Worm (Caenorhabditis elegans) whole organism, mixed stage, embryonic: Measurements from ENCODE around the gene F31E8.4.

Experiments used
- M03D4.4 ChIP-seq: sonication (generic microtip); optimal IDR thresholded peaks from 2 replicates; lab custom pipeline; 2017; ENCODE audit warnings: mild to moderate bottlenecking, missing genetic modification characterization, missing compliant biosample characterization
- bed-3 ChIP-seq: fragments of 200-800 bp; sonication (Bioruptor generic); optimal IDR thresholded peaks from 3 replicates; lab custom pipeline; 2018; ENCODE audit warnings: mild to moderate bottlenecking, missing genetic modification characterization, moderate library complexity, missing compliant biosample characterization
- ceh-39 ChIP-seq: fragments of 150-350 bp; optimal IDR thresholded peaks from 2 replicates; lab custom pipeline; 2014; ENCODE audit warnings: missing biosample characterization, missing genetic modification characterization
- ceh-43 ChIP-seq: fragments of 200-800 bp; sonication (Bioruptor generic); optimal IDR thresholded peaks from 2 replicates; lab custom pipeline; 2018; ENCODE audit warnings: mild to moderate bottlenecking, missing genetic modification characterization, moderate library complexity, missing compliant biosample characterization
- ces-1 ChIP-seq: fragments of 150-350 bp; optimal IDR thresholded peaks from 2 replicates; lab custom pipeline; 2014; ENCODE audit warnings: missing biosample characterization, missing genetic modification reagents, missing genetic modification characterization
- cnd-1 ChIP-seq: fragments of 200-800 bp; sonication (Bioruptor generic); optimal IDR thresholded peaks from 2 replicates; lab custom pipeline; 2018; ENCODE audit warnings: mild to moderate bottlenecking, missing genetic modification characterization, missing compliant biosample characterization
- drap-1 ChIP-seq: fragments of 200-800 bp; sonication (Bioruptor generic); optimal IDR thresholded peaks from 3 replicates; lab custom pipeline; 2018; ENCODE audit warnings: mild to moderate bottlenecking, missing genetic modification characterization, missing compliant biosample characterization
- elt-1 ChIP-seq: sonication (generic microtip); optimal IDR thresholded peaks from 2 replicates; lab custom pipeline; 2017; ENCODE audit warnings: missing genetic modification characterization, mild to moderate bottlenecking, missing compliant biosample characterization, antibody characterized with exemption, moderate library complexity, borderline replicate concordance; ENCODE audit not compliant: insufficient read depth
- flh-1 ChIP-seq: fragments of 200-800 bp; sonication (Bioruptor generic); optimal IDR thresholded peaks from 2 replicates; lab custom pipeline; 2018; ENCODE audit warnings: mild to moderate bottlenecking, missing genetic modification characterization, moderate library complexity, missing compliant biosample characterization
- ham-2 ChIP-seq: fragments of 200-800 bp; sonication (Bioruptor generic); optimal IDR thresholded peaks from 2 replicates; lab custom pipeline; 2018; ENCODE audit warnings: mild to moderate bottlenecking, missing genetic modification characterization, missing compliant biosample characterization
- lin-13 ChIP-seq: fragments of 150-350 bp; optimal IDR thresholded peaks from 2 replicates; lab custom pipeline; 2014; ENCODE audit warnings: missing biosample characterization, missing genetic modification characterization
- lin-32 ChIP-seq: fragments of 200-800 bp; sonication (Bioruptor generic); optimal IDR thresholded peaks from 2 replicates; lab custom pipeline; 2018; ENCODE audit warnings: mild to moderate bottlenecking, missing genetic modification characterization, missing compliant biosample characterization
- lsy-2 ChIP-seq: fragments of 150-350 bp; optimal IDR thresholded peaks from 2 replicates; lab custom pipeline; 2014; ENCODE audit warnings: missing biosample characterization, missing genetic modification characterization
- mab-5 ChIP-seq: fragments of 150-350 bp; optimal IDR thresholded peaks from 2 replicates; lab custom pipeline; 2014; ENCODE audit warnings: missing biosample characterization, missing genetic modification characterization
- mep-1 ChIP-seq: fragments of 150-350 bp; optimal IDR thresholded peaks from 2 replicates; lab custom pipeline; 2017; ENCODE audit warnings: missing biosample characterization, missing genetic modification reagents, missing genetic modification characterization, inconsistent platforms
- mls-2 ChIP-seq: sonication (generic microtip); optimal IDR thresholded peaks from 2 replicates; lab custom pipeline; 2016; ENCODE audit warnings: mild to moderate bottlenecking, missing genetic modification characterization, moderate library complexity, missing compliant biosample characterization
- nhr-2 ChIP-seq: fragments of 150-350 bp; optimal IDR thresholded peaks from 2 replicates; lab custom pipeline; 2014; ENCODE audit warnings: missing biosample characterization, missing genetic modification characterization
- nhr-237 ChIP-seq: fragments of 150-350 bp; optimal IDR thresholded peaks from 2 replicates; lab custom pipeline; 2014; ENCODE audit warnings: missing biosample characterization, missing genetic modification characterization
- nhr-28 ChIP-seq: fragments of 150-350 bp; optimal IDR thresholded peaks from 2 replicates; lab custom pipeline; 2014; ENCODE audit warnings: missing biosample characterization, missing genetic modification characterization
- nhr-76 ChIP-seq: sonication (generic microtip); optimal IDR thresholded peaks from 2 replicates; lab custom pipeline; 2017; ENCODE audit warnings: missing biosample characterization, missing genetic modification characterization
- pha-4 ChIP-seq: fragments of 150-350 bp; optimal IDR thresholded peaks from 2 replicates; lab custom pipeline; 2018; ENCODE audit warnings: missing biosample characterization, missing genetic modification reagents, missing genetic modification characterization
- sem-2 ChIP-seq: fragments of 200-800 bp; sonication (Bioruptor generic); optimal IDR thresholded peaks from 2 replicates; lab custom pipeline; 2018; ENCODE audit warnings: mild to moderate bottlenecking, missing genetic modification characterization, missing compliant biosample characterization
- snpc-4 ChIP-seq: fragments of 150-350 bp; optimal IDR thresholded peaks from 2 replicates; lab custom pipeline; 2014; ENCODE audit warnings: missing biosample characterization, missing genetic modification characterization
- sptf-1 ChIP-seq: sonication (generic microtip); optimal IDR thresholded peaks from 2 replicates; lab custom pipeline; 2017; ENCODE audit warnings: mild to moderate bottlenecking, missing genetic modification characterization, moderate library complexity, missing compliant biosample characterization
- tbx-8 ChIP-seq: fragments of 200-800 bp; sonication (Bioruptor generic); optimal IDR thresholded peaks from 2 replicates; lab custom pipeline; 2018; ENCODE audit warnings: mild to moderate bottlenecking, missing genetic modification characterization, moderate library complexity, missing compliant biosample characterization
- unc-120 ChIP-seq: sonication (generic microtip); optimal IDR thresholded peaks from 2 replicates; lab custom pipeline; 2017; ENCODE audit warnings: missing genetic modification characterization, missing compliant biosample characterization; ENCODE audit not compliant: poor library complexity, severe bottlenecking
- unc-39 ChIP-seq: fragments of 150-350 bp; optimal IDR thresholded peaks from 2 replicates; lab custom pipeline; 2014; ENCODE audit warnings: missing biosample characterization, missing genetic modification characterization
- unc-62 ChIP-seq: fragments of 150-350 bp; optimal IDR thresholded peaks from 2 replicates; lab custom pipeline; 2014; ENCODE audit warnings: missing biosample characterization, missing genetic modification reagents, missing genetic modification characterization
- ztf-11 ChIP-seq: fragments of 150-350 bp; optimal IDR thresholded peaks from 2 replicates; lab custom pipeline; 2014; ENCODE audit warnings: missing biosample characterization, missing genetic modification characterization

Gene F31E8.4

DNA sequence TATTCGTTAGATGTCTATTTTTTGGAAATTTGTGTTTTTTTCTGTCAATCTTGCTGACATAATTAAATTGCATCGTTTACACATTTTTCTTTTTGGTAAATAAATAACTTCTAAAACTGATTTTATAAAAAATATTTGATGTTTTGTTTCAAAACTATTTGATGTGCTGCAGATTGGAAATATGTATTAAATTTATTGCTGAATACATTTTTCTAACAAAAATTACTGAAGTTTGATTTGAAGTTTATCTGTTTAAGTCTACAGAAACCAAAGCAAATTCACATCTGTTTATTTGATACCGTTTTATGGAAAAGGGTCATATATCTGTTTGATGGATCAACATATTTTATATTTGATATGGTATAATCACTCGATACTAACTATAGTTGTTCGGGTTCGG is 16.4 kb upstream of the F31E8.4 start:
- TF ChIP-seq ham-2: no peak
- TF ChIP-seq drap-1: no peak
- TF ChIP-seq lin-32 (GFP tag; lab: Kevin White, UChicago): no peak
- no peak for TF ChIP-seq nhr-237 (tag; lab: Kevin White, UChicago)
- TF ChIP-seq flh-1 (GFP tag; lab: Kevin White, UChicago): no peak
- TF ChIP-seq cnd-1 (tag; lab: Kevin White, UChicago): no peak
- no peak for TF ChIP-seq bed-3 (GFP tag; lab: Kevin White, UChicago)
- TF ChIP-seq ces-1: no peak
- TF ChIP-seq mls-2 (tag; lab: Kevin White, UChicago): no peak
- TF ChIP-seq unc-39: no peak
- no peak for TF ChIP-seq elt-1
- TF ChIP-seq, all 35 proteins: peak for 0

DNA sequence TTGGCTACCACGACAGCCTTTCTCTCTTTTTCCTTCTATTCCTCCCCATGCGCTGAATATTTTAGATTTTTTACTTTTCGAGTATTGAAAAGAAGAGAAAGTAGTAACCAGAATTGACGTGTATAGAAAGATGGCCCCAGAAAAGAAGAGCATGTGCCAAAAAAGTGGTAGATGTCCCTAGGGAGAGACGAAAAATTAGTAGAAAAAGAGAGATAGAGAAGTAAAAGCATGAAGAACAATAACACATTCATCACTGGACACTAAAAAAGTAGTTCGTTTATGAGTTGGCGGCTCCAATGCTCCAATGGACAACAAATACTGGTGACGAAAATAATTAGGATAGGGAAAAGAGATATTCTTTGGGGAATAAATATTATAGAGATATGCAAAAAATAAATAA is 12.6 kb upstream of the F31E8.4 start:
- TF ChIP-seq ceh-39 (tag; lab: Kevin White, UChicago): no peak
- TF ChIP-seq unc-62 (GFP tag; lab: Kevin White, UChicago): no peak
- TF ChIP-seq ces-1: peak; percentile 51

DNA sequence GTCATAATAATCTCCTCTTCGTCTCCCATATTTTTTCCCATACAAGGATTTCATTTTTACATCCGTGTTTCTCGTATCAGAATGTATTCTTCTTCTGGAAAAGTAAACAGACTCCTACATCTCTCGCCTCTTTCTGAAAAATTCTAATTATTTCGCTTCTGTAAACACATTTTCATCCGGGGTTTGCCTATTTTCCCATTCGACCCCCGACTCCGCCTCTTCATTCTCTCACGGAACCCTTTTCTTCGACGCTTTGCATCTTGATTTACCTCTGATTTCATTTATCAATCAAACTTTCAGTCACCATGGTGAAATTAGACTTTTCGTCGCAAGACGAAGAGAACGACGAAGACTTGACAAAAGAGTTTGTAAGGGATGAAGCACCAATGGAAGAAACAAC is 10.7 kb upstream of the F31E8.4 start, which contains the start of gene snt-1:
Gene snt-1 (plus strand): TSS at position 301 of the 400 bp plus-strand sequence.
- TF ChIP-seq ham-2: no peak
- TF ChIP-seq ces-1: peak; percentile 25
- TF ChIP-seq mep-1: no peak
- TF ChIP-seq mls-2 (tag; lab: Kevin White, UChicago): no peak
- no peak for TF ChIP-seq lin-32 (GFP tag; lab: Kevin White, UChicago)
- TF ChIP-seq ceh-43: no peak

DNA sequence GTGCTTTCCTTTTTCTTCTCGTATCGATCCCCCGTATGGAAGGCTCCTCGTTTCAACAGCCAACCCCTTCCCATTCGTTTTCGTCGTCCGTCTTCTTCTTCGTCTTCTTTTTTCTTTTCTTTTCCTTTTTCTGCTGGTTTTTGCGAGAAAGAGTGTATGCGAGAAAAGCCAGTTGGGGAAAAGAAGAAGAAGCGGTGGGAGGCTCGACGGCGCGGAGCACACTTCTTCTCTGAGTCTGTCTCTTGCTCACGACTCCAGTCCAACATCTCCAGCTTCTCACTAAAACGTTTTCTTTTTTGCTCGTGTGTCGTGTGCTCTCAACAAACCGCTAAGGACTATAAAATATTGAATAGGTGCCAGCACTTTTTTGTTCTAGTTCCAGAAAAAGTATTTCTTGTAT is 8.6 kb upstream of the F31E8.4 start:
- TF ChIP-seq unc-120: no peak
- TF ChIP-seq, all 35 proteins: peak for 0

DNA sequence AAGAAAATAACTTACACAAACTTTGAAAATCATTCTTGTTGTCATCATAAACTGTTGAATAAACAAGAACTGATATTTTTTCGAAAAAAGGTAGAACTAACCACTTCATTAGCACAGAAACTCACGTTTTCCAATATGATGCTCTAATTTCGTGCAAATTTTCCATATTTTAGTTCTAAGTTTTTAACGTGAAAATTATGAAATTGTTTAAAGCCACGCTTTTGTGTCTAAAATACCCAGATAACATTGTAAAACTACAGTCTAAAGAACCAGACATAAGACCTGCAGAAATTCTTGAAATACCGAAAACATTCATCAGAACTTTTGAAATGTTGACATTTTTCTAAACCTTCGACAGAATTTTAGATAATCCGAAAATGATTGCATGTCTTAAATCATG is 7.2 kb upstream of the F31E8.4 start, which contains the start of gene F31E8.5:
Gene F31E8.5 (minus strand): TSS at position 101 of the 400 bp plus-strand sequence.
- TF ChIP-seq mls-2 (tag; lab: Kevin White, UChicago): no peak
- TF ChIP-seq ham-2: no peak
- TF ChIP-seq lin-32 (GFP tag; lab: Kevin White, UChicago): no peak
- TF ChIP-seq ceh-43: no peak
- no peak for TF ChIP-seq lin-13 (tag; lab: Kevin White, UChicago)
- no peak for TF ChIP-seq bed-3 (GFP tag; lab: Kevin White, UChicago)
- no peak for TF ChIP-seq M03D4.4 (tag; lab: Kevin White, UChicago)

DNA sequence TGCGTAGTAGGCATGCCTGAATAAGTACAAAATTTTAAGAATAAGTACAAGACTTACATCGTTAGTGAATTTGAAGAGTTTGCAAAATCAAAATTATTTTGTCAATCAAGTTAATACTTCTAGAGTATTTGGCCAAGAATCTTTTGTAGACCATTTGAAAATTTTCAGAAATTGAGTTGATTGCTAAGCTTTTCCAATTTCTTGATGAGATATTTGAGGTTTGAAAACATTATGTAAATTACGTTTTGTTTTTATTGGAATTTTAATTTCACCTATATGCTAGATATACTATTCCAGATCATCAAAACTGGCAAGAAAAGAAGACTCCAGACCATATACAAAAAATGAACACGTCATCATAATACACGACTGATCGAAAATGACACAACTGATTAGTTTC is 3.1 kb upstream of the F31E8.4 start, which contains the start of gene tab-1:
Gene tab-1 (plus strand): TSS at position 301 of the 400 bp plus-strand sequence.
- TF ChIP-seq lin-32 (GFP tag; lab: Kevin White, UChicago) (no peak), mab-5 (tag; lab: Kevin White, UChicago) (no peak), pha-4 (tag; lab: Kevin White, UChicago) (no peak), snpc-4 (tag; lab: Kevin White, UChicago) (no peak), ztf-11 (tag; lab: Kevin White, UChicago) (no peak), nhr-76 (tag; lab: Kevin White, UChicago) (no peak), lin-13 (tag; lab: Kevin White, UChicago) (no peak), sptf-1 (tag; lab: Kevin White, UChicago) (no peak), elt-1 (no peak), unc-62 (GFP tag; lab: Kevin White, UChicago) (no peak), lsy-2 (no peak), unc-120 (no peak), tbx-8 (GFP tag; lab: Kevin White, UChicago) (no peak), mls-2 (tag; lab: Kevin White, UChicago) (no peak), M03D4.4 (tag; lab: Kevin White, UChicago) (no peak), unc-39 (no peak), sem-2 (GFP tag; lab: Kevin White, UChicago) (no peak), nhr-2 (tag; lab: Kevin White, UChicago) (no peak), nhr-237 (tag; lab: Kevin White, UChicago) (no peak), nhr-28 (tag; lab: Kevin White, UChicago) (no peak)
